Worm (Caenorhabditis elegans) whole organism, L3 larva: ENCODE data around the gene pqn-36.
A peak's percentile ranks its signal among the peaks of the same experiment; 100 is the strongest.

Source experiments
- ZK546.5 ChIP-seq: sonication (generic microtip); optimal IDR thresholded peaks from 2 replicates; lab custom pipeline; 2017; ENCODE audit warnings: missing biosample characterization, missing genetic modification characterization
- aly-2 ChIP-seq: fragments of 150-350 bp; optimal IDR thresholded peaks from 2 replicates; lab custom pipeline; 2014; ENCODE audit warnings: missing biosample characterization, missing genetic modification characterization
- ama-1 ChIP-seq: fragments of 150-350 bp; optimal IDR thresholded peaks from 2 replicates; lab custom pipeline; 2018
- ceh-16 ChIP-seq: sonication (generic microtip); optimal IDR thresholded peaks from 2 replicates; lab custom pipeline; 2017; ENCODE audit warnings: missing biosample characterization, missing genetic modification characterization
- ceh-28 ChIP-seq: fragments of 150-350 bp; optimal IDR thresholded peaks from 2 replicates; lab custom pipeline; 2014; ENCODE audit warnings: missing biosample characterization, missing genetic modification reagents, missing genetic modification characterization
- ceh-82 ChIP-seq: fragments of 150-350 bp; optimal IDR thresholded peaks from 2 replicates; lab custom pipeline; 2014; ENCODE audit warnings: missing biosample characterization, missing genetic modification characterization
- ceh-9 ChIP-seq: sonication (generic microtip); optimal IDR thresholded peaks from 2 replicates; lab custom pipeline; 2018; ENCODE audit warnings: missing biosample characterization, missing genetic modification characterization
- daf-12 ChIP-seq: fragments of 150-350 bp; optimal IDR thresholded peaks from 2 replicates; lab custom pipeline; 2014; ENCODE audit warnings: missing biosample characterization, missing genetic modification reagents, missing genetic modification characterization
- egl-27 ChIP-seq: sonication (generic microtip); optimal IDR thresholded peaks from 4 replicates; lab custom pipeline; 2017; ENCODE audit warnings: missing biosample characterization, missing genetic modification reagents, missing genetic modification characterization
- egl-5 ChIP-seq: fragments of 150-350 bp; optimal IDR thresholded peaks from 2 replicates; lab custom pipeline; 2017; ENCODE audit warnings: missing biosample characterization, missing genetic modification reagents, missing genetic modification characterization, inconsistent platforms
- elt-2 ChIP-seq: sonication (generic microtip); optimal IDR thresholded peaks from 2 replicates; lab custom pipeline; 2016; ENCODE audit warnings: missing genetic modification reagents, mild to moderate bottlenecking, missing genetic modification characterization, missing compliant biosample characterization
- elt-3 ChIP-seq, 3 experiments: fragments of 150-350 bp in 1 of 3; sonication (generic microtip) in 2 of 3; optimal IDR thresholded peaks; 2 replicates in 2 of 3; 4 replicates in 1 of 3; lab custom pipeline; 2014 to 2017; ENCODE audit warnings: missing biosample characterization in 3 of 3, missing genetic modification characterization in 3 of 3
- eor-1 ChIP-seq, 2 experiments: fragments of 150-350 bp; optimal IDR thresholded peaks; 2 replicates each; lab custom pipeline; 2014 to 2018; ENCODE audit warnings: missing biosample characterization in 2 of 2, missing genetic modification characterization in 2 of 2
- fos-1 ChIP-seq: fragments of 150-350 bp; optimal IDR thresholded peaks from 2 replicates; lab custom pipeline; 2014; ENCODE audit warnings: missing biosample characterization, missing genetic modification characterization
- jun-1 ChIP-seq: fragments of 150-350 bp; optimal IDR thresholded peaks from 2 replicates; lab custom pipeline; 2014; ENCODE audit warnings: missing biosample characterization, missing genetic modification reagents, missing genetic modification characterization
- lin-39 ChIP-seq: fragments of 150-350 bp; optimal IDR thresholded peaks from 2 replicates; lab custom pipeline; 2018; ENCODE audit warnings: missing biosample characterization, missing genetic modification reagents, missing genetic modification characterization
- lsy-12 ChIP-seq: sonication (generic microtip); optimal IDR thresholded peaks from 2 replicates; lab custom pipeline; 2016; ENCODE audit warnings: mild to moderate bottlenecking, missing genetic modification characterization, missing compliant biosample characterization
- mdl-1 ChIP-seq: fragments of 150-350 bp; optimal IDR thresholded peaks from 2 replicates; lab custom pipeline; 2014; ENCODE audit warnings: missing biosample characterization, missing genetic modification characterization
- mml-1 ChIP-seq: fragments of 150-350 bp; sonication (generic microtip); optimal IDR thresholded peaks from 3 replicates; lab custom pipeline; 2014; ENCODE audit warnings: missing biosample characterization, missing genetic modification characterization
- nhr-11 ChIP-seq: fragments of 150-350 bp; optimal IDR thresholded peaks from 2 replicates; lab custom pipeline; 2014; ENCODE audit warnings: missing biosample characterization, missing genetic modification characterization
- nhr-12 ChIP-seq: fragments of 150-350 bp; optimal IDR thresholded peaks from 2 replicates; lab custom pipeline; 2014; ENCODE audit warnings: missing biosample characterization, missing genetic modification characterization
- nhr-23 ChIP-seq: fragments of 150-350 bp; optimal IDR thresholded peaks from 2 replicates; lab custom pipeline; 2014; ENCODE audit warnings: missing biosample characterization, missing genetic modification reagents, missing genetic modification characterization
- nhr-237 ChIP-seq: fragments of 150-350 bp; optimal IDR thresholded peaks from 2 replicates; lab custom pipeline; 2014; ENCODE audit warnings: missing biosample characterization, missing genetic modification characterization
- nhr-25 ChIP-seq: sonication (generic microtip); optimal IDR thresholded peaks from 2 replicates; lab custom pipeline; 2017; ENCODE audit warnings: missing biosample characterization, missing genetic modification characterization
- nhr-28 ChIP-seq: fragments of 150-350 bp; optimal IDR thresholded peaks from 2 replicates; lab custom pipeline; 2014; ENCODE audit warnings: missing biosample characterization, missing genetic modification characterization
- nhr-43 ChIP-seq: sonication (generic microtip); optimal IDR thresholded peaks from 2 replicates; lab custom pipeline; 2016; ENCODE audit warnings: mild to moderate bottlenecking, missing genetic modification characterization, missing compliant biosample characterization; ENCODE audit not compliant: poor library complexity, severe bottlenecking
- nhr-67 ChIP-seq: fragments of 150-350 bp; optimal IDR thresholded peaks from 2 replicates; lab custom pipeline; 2014; ENCODE audit warnings: missing biosample characterization, missing genetic modification characterization
- nhr-76 ChIP-seq: fragments of 150-350 bp; sonication (generic microtip); optimal IDR thresholded peaks from 5 replicates; lab custom pipeline; 2014; ENCODE audit warnings: missing biosample characterization, missing genetic modification characterization
- pha-4 ChIP-seq: fragments of 150-350 bp; optimal IDR thresholded peaks from 2 replicates; lab custom pipeline; 2014; ENCODE audit warnings: missing biosample characterization, missing genetic modification reagents, missing genetic modification characterization
- pqm-1 ChIP-seq: fragments of 150-350 bp; optimal IDR thresholded peaks from 2 replicates; lab custom pipeline; 2017; ENCODE audit warnings: missing biosample characterization, missing genetic modification characterization, inconsistent platforms
- snpc-4 ChIP-seq: fragments of 150-350 bp; optimal IDR thresholded peaks from 2 replicates; lab custom pipeline; 2014; ENCODE audit warnings: missing biosample characterization, missing genetic modification characterization
- tbx-2 ChIP-seq: sonication (generic microtip); optimal IDR thresholded peaks from 2 replicates; lab custom pipeline; 2016; ENCODE audit warnings: mild to moderate bottlenecking, missing genetic modification characterization, missing compliant biosample characterization
- unc-39 ChIP-seq: sonication (generic microtip); optimal IDR thresholded peaks from 4 replicates; lab custom pipeline; 2017; ENCODE audit warnings: missing biosample characterization, missing genetic modification characterization
- unc-62 ChIP-seq: fragments of 150-350 bp; sonication (generic microtip); optimal IDR thresholded peaks from 4 replicates; lab custom pipeline; 2014; ENCODE audit warnings: missing biosample characterization, missing genetic modification reagents, missing genetic modification characterization
- zag-1 ChIP-seq: fragments of 150-350 bp; optimal IDR thresholded peaks from 2 replicates; lab custom pipeline; 2014; ENCODE audit warnings: missing biosample characterization, missing genetic modification characterization
- ztf-4 ChIP-seq: fragments of 150-350 bp; optimal IDR thresholded peaks from 2 replicates; lab custom pipeline; 2014; ENCODE audit warnings: missing biosample characterization, missing genetic modification characterization

Gene pqn-36

DNA sequence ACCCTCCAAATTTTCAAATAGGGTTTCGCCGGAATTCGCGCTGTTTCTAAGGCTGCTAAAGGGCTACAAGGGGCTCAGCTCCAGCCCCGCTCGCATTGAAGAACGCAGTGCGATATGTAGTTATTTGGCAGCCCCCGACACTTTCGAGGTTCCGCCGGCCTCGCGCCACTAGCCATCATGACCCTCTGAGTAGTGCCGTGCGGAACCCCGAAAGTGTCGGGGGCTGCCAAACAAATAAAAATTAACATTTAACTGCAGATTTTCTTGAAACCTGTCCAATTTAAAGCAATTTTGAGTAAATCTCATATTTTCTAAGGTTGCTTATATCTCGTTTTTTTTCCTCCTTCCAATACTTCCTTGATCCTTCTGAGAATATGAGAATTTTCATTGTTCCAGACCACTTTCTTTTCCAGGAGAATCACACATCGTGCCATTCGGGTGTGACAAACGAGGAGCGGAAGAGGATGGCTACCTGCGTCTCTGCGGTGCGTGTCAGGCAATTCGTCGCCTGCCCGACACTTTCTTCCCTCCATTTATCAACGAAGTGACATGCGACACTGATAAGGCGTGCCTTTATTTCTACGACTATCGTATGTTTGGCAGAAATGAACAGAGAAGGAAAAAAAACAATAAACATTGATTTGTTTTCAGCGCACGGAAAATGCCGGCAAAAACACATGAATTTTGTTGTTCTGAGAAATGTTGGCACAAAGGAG, 8.6 kb upstream of the pqn-36 start:
- TF ChIP-seq elt-3 (tag; optimal IDR thresholded peaks at IDR 0.05; lab: Kevin White, UChicago): peak in 2 of 3 experiments; percentile 5 to 75
- TF ChIP-seq snpc-4: peak; percentile 12
- TF ChIP-seq unc-39 (tag; lab: Kevin White, UChicago): no peak
- TF ChIP-seq jun-1 (tag; lab: Kevin White, UChicago): peak; percentile 55
- TF ChIP-seq elt-2 (tag; lab: Kevin White, UChicago): peak; percentile 94
- peak; percentile 77 for TF ChIP-seq pqm-1 (tag; lab: Kevin White, UChicago)

- no peak for TF ChIP-seq elt-3 (tag; optimal IDR thresholded peaks at IDR 0.05; lab: Kevin White, UChicago)
- no peak for TF ChIP-seq tbx-2 (tag; lab: Kevin White, UChicago)
- peak; percentile 51 for TF ChIP-seq nhr-25 (tag; lab: Kevin White, UChicago)
- TF ChIP-seq eor-1 (tag; optimal IDR thresholded peaks at IDR 0.05; lab: Kevin White, UChicago): no peak
Measured at ce11 chrX:15420671-15421070, 5.4 kb upstream of the pqn-36 start, which contains the start of gene F39D8.3. Gene F39D8.3 (plus strand): TSS chrX:15420971.

- TF ChIP-seq aly-2 (tag; lab: Kevin White, UChicago) (no peak), ceh-28 (tag; lab: Kevin White, UChicago) (no peak), lin-39 (tag; lab: Kevin White, UChicago) (no peak), egl-27 (tag; lab: Kevin White, UChicago) (no peak), nhr-28 (tag; lab: Kevin White, UChicago) (no peak), elt-2 (tag; lab: Kevin White, UChicago) (peak; percentile 94), nhr-25 (tag; lab: Kevin White, UChicago) (no peak), ZK546.5 (tag; lab: Kevin White, UChicago) (no peak), nhr-11 (tag; lab: Kevin White, UChicago) (no peak), zag-1 (tag; lab: Kevin White, UChicago) (no peak), nhr-23 (tag; lab: Kevin White, UChicago) (no peak), nhr-237 (tag; lab: Kevin White, UChicago) (no peak), pha-4 (tag; lab: Kevin White, UChicago) (peak; percentile 46), unc-62 (GFP tag; lab: Kevin White, UChicago) (no peak), ceh-82 (no peak), jun-1 (tag; lab: Kevin White, UChicago) (peak; percentile 57), mdl-1 (tag; lab: Kevin White, UChicago) (no peak), lsy-12 (tag; lab: Kevin White, UChicago) (no peak), ama-1 (no peak), elt-3 (tag; optimal IDR thresholded peaks at IDR 0.05; lab: Kevin White, UChicago) (no peak), ceh-16 (no peak), tbx-2 (tag; lab: Kevin White, UChicago) (no peak), nhr-76 (no peak), daf-12 (tag; lab: Kevin White, UChicago) (no peak), pqm-1 (tag; lab: Kevin White, UChicago) (peak; percentile 88)
Measured at ce11 chrX:15408577-15408976, 6.7 kb downstream of the pqn-36 start.

DNA sequence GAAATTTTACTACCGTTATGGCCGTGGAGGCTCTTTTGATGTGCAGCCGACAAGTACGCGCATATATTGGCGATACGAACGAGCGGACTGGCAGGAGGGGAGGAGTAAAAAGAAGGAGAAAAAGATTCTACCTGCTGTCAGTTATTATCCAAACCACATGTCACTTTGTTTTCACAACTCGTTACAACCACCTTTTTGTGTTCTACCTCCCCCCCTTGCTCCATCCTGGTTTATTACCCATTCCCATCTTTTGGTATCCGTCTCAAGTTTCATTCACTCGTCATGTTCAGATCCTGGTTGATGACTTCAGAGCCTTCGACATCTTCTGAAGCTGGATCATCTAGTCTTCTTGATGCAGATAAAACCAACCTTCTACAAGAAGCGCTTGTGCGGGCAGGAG, 7.7 kb downstream of the pqn-36 start, which contains the start of gene psa-3:
Gene psa-3, plus strand, starts transcription at position 301 of the 400 bp plus-strand sequence.
- no peak for TF ChIP-seq ztf-4 (tag; lab: Kevin White, UChicago)
- no peak for TF ChIP-seq mml-1 (tag; lab: Kevin White, UChicago)
- TF ChIP-seq nhr-67 (tag; lab: Kevin White, UChicago): no peak
- TF ChIP-seq nhr-23 (tag; lab: Kevin White, UChicago): no peak
- no peak for TF ChIP-seq nhr-43 (tag; lab: Kevin White, UChicago)
- TF ChIP-seq nhr-11 (tag; lab: Kevin White, UChicago): no peak
- TF ChIP-seq nhr-12: no peak
- TF ChIP-seq pqm-1 (tag; lab: Kevin White, UChicago): no peak
- TF ChIP-seq pha-4 (tag; lab: Kevin White, UChicago): no peak
- TF ChIP-seq egl-5 (tag; lab: Kevin White, UChicago): no peak
- no peak for TF ChIP-seq fos-1 (tag; lab: Kevin White, UChicago)
- no peak for TF ChIP-seq ceh-9 (tag; lab: Kevin White, UChicago)
- TF ChIP-seq eor-1 (tag; optimal IDR thresholded peaks at IDR 0.05; lab: Kevin White, UChicago): no peak
- TF ChIP-seq elt-3 (tag; optimal IDR thresholded peaks at IDR 0.05; lab: Kevin White, UChicago): no peak
- TF ChIP-seq, all 47 proteins: peak for 0
